Worm (Caenorhabditis elegans) whole organism, mixed stage, embryonic: Measurements from ENCODE around the gene scl-9.

Source experiments
- M03D4.4 ChIP-seq: sonication (generic microtip); optimal IDR thresholded peaks from 2 replicates; lab custom pipeline; 2017; ENCODE audit warnings: mild to moderate bottlenecking, missing genetic modification characterization, missing compliant biosample characterization
- bed-3 ChIP-seq: fragments of 200-800 bp; sonication (Bioruptor generic); optimal IDR thresholded peaks from 3 replicates; lab custom pipeline; 2018; ENCODE audit warnings: mild to moderate bottlenecking, missing genetic modification characterization, moderate library complexity, missing compliant biosample characterization
- blmp-1 ChIP-seq: fragments of 150-350 bp; optimal IDR thresholded peaks from 2 replicates; lab custom pipeline; 2014; ENCODE audit warnings: missing biosample characterization, missing genetic modification characterization
- ceh-39 ChIP-seq: fragments of 150-350 bp; optimal IDR thresholded peaks from 2 replicates; lab custom pipeline; 2014; ENCODE audit warnings: missing biosample characterization, missing genetic modification characterization
- ceh-43 ChIP-seq: fragments of 200-800 bp; sonication (Bioruptor generic); optimal IDR thresholded peaks from 2 replicates; lab custom pipeline; 2018; ENCODE audit warnings: mild to moderate bottlenecking, missing genetic modification characterization, moderate library complexity, missing compliant biosample characterization
- ceh-83 ChIP-seq: fragments of 200-800 bp; sonication (Bioruptor generic); optimal IDR thresholded peaks from 2 replicates; lab custom pipeline; 2018; ENCODE audit warnings: mild to moderate bottlenecking, missing genetic modification characterization, missing compliant biosample characterization
- ces-1 ChIP-seq: fragments of 150-350 bp; optimal IDR thresholded peaks from 2 replicates; lab custom pipeline; 2014; ENCODE audit warnings: missing biosample characterization, missing genetic modification reagents, missing genetic modification characterization
- drap-1 ChIP-seq: fragments of 200-800 bp; sonication (Bioruptor generic); optimal IDR thresholded peaks from 3 replicates; lab custom pipeline; 2018; ENCODE audit warnings: mild to moderate bottlenecking, missing genetic modification characterization, missing compliant biosample characterization
- elt-1 ChIP-seq: sonication (generic microtip); optimal IDR thresholded peaks from 2 replicates; lab custom pipeline; 2017; ENCODE audit warnings: missing genetic modification characterization, mild to moderate bottlenecking, missing compliant biosample characterization, antibody characterized with exemption, moderate library complexity, borderline replicate concordance; ENCODE audit not compliant: insufficient read depth
- flh-1 ChIP-seq: fragments of 200-800 bp; sonication (Bioruptor generic); optimal IDR thresholded peaks from 2 replicates; lab custom pipeline; 2018; ENCODE audit warnings: mild to moderate bottlenecking, missing genetic modification characterization, moderate library complexity, missing compliant biosample characterization
- ham-2 ChIP-seq: fragments of 200-800 bp; sonication (Bioruptor generic); optimal IDR thresholded peaks from 2 replicates; lab custom pipeline; 2018; ENCODE audit warnings: mild to moderate bottlenecking, missing genetic modification characterization, missing compliant biosample characterization
- hlh-1 ChIP-seq: fragments of 150-350 bp; optimal IDR thresholded peaks from 2 replicates; lab custom pipeline; 2014; ENCODE audit warnings: missing biosample characterization, missing genetic modification reagents, missing genetic modification characterization
- lin-13 ChIP-seq: fragments of 150-350 bp; optimal IDR thresholded peaks from 2 replicates; lab custom pipeline; 2014; ENCODE audit warnings: missing biosample characterization, missing genetic modification characterization
- lsy-2 ChIP-seq: fragments of 150-350 bp; optimal IDR thresholded peaks from 2 replicates; lab custom pipeline; 2014; ENCODE audit warnings: missing biosample characterization, missing genetic modification characterization
- mab-5 ChIP-seq: fragments of 150-350 bp; optimal IDR thresholded peaks from 2 replicates; lab custom pipeline; 2014; ENCODE audit warnings: missing biosample characterization, missing genetic modification characterization
- mls-2 ChIP-seq: sonication (generic microtip); optimal IDR thresholded peaks from 2 replicates; lab custom pipeline; 2016; ENCODE audit warnings: mild to moderate bottlenecking, missing genetic modification characterization, moderate library complexity, missing compliant biosample characterization
- nhr-12 ChIP-seq: fragments of 150-350 bp; optimal IDR thresholded peaks from 2 replicates; lab custom pipeline; 2014; ENCODE audit warnings: missing biosample characterization, missing genetic modification characterization
- nhr-2 ChIP-seq: fragments of 150-350 bp; optimal IDR thresholded peaks from 2 replicates; lab custom pipeline; 2014; ENCODE audit warnings: missing biosample characterization, missing genetic modification characterization
- nhr-237 ChIP-seq: fragments of 150-350 bp; optimal IDR thresholded peaks from 2 replicates; lab custom pipeline; 2014; ENCODE audit warnings: missing biosample characterization, missing genetic modification characterization
- nhr-28 ChIP-seq: fragments of 150-350 bp; optimal IDR thresholded peaks from 2 replicates; lab custom pipeline; 2014; ENCODE audit warnings: missing biosample characterization, missing genetic modification characterization
- nhr-76 ChIP-seq: sonication (generic microtip); optimal IDR thresholded peaks from 2 replicates; lab custom pipeline; 2017; ENCODE audit warnings: missing biosample characterization, missing genetic modification characterization
- pha-4 ChIP-seq: fragments of 150-350 bp; optimal IDR thresholded peaks from 2 replicates; lab custom pipeline; 2018; ENCODE audit warnings: missing biosample characterization, missing genetic modification reagents, missing genetic modification characterization
- sem-2 ChIP-seq: fragments of 200-800 bp; sonication (Bioruptor generic); optimal IDR thresholded peaks from 2 replicates; lab custom pipeline; 2018; ENCODE audit warnings: mild to moderate bottlenecking, missing genetic modification characterization, missing compliant biosample characterization
- sptf-1 ChIP-seq: sonication (generic microtip); optimal IDR thresholded peaks from 2 replicates; lab custom pipeline; 2017; ENCODE audit warnings: mild to moderate bottlenecking, missing genetic modification characterization, moderate library complexity, missing compliant biosample characterization
- tbx-8 ChIP-seq: fragments of 200-800 bp; sonication (Bioruptor generic); optimal IDR thresholded peaks from 2 replicates; lab custom pipeline; 2018; ENCODE audit warnings: mild to moderate bottlenecking, missing genetic modification characterization, moderate library complexity, missing compliant biosample characterization
- unc-120 ChIP-seq: sonication (generic microtip); optimal IDR thresholded peaks from 2 replicates; lab custom pipeline; 2017; ENCODE audit warnings: missing genetic modification characterization, missing compliant biosample characterization; ENCODE audit not compliant: poor library complexity, severe bottlenecking
- unc-39 ChIP-seq: fragments of 150-350 bp; optimal IDR thresholded peaks from 2 replicates; lab custom pipeline; 2014; ENCODE audit warnings: missing biosample characterization, missing genetic modification characterization
- unc-62 ChIP-seq: fragments of 150-350 bp; optimal IDR thresholded peaks from 2 replicates; lab custom pipeline; 2014; ENCODE audit warnings: missing biosample characterization, missing genetic modification reagents, missing genetic modification characterization
- zip-8 ChIP-seq: fragments of 150-350 bp; optimal IDR thresholded peaks from 2 replicates; lab custom pipeline; 2014; ENCODE audit warnings: missing biosample characterization, missing genetic modification characterization
- ztf-11 ChIP-seq: fragments of 150-350 bp; optimal IDR thresholded peaks from 2 replicates; lab custom pipeline; 2014; ENCODE audit warnings: missing biosample characterization, missing genetic modification characterization

scl-9 gene

ce11 chrIV:13038888-13039287 is 8.1 kb upstream of the scl-9 start, which contains the start of gene F49E11.2:
Gene F49E11.2 (minus strand): TSS chrIV:13038988.
- no peak for TF ChIP-seq bed-3 (GFP tag; lab: Kevin White, UChicago)
- TF ChIP-seq ceh-43 (GFP tag; lab: Kevin White, UChicago), result no peak
- no peak for TF ChIP-seq unc-120 (tag; lab: Kevin White, UChicago)
- no peak for TF ChIP-seq tbx-8 (GFP tag; lab: Kevin White, UChicago)
- no peak for TF ChIP-seq sptf-1
- no peak for TF ChIP-seq mab-5 (tag; lab: Kevin White, UChicago)
- no peak for TF ChIP-seq zip-8 (tag; lab: Kevin White, UChicago)
- no peak for TF ChIP-seq M03D4.4 (tag; lab: Kevin White, UChicago)
- TF ChIP-seq nhr-76 (tag; lab: Kevin White, UChicago), result no peak
- no peak for TF ChIP-seq blmp-1 (tag; lab: Kevin White, UChicago)
- TF ChIP-seq sem-2 (GFP tag; lab: Kevin White, UChicago), result no peak
- TF ChIP-seq unc-39, result no peak
- no peak for TF ChIP-seq ham-2
- no peak for TF ChIP-seq hlh-1 (tag; lab: Kevin White, UChicago)
- no peak for TF ChIP-seq nhr-2 (tag; lab: Kevin White, UChicago)
- TF ChIP-seq nhr-28 (tag; lab: Kevin White, UChicago), result no peak
- no peak for TF ChIP-seq ces-1 (GFP tag; lab: Kevin White, UChicago)
- TF ChIP-seq nhr-12, result no peak
- TF ChIP-seq ztf-11, result no peak

ce11 chrIV:13041486-13041885 is 5.5 kb upstream of the scl-9 start:
- TF ChIP-seq drap-1 (GFP tag; lab: Kevin White, UChicago), result no peak
- no peak for TF ChIP-seq ceh-39

DNA sequence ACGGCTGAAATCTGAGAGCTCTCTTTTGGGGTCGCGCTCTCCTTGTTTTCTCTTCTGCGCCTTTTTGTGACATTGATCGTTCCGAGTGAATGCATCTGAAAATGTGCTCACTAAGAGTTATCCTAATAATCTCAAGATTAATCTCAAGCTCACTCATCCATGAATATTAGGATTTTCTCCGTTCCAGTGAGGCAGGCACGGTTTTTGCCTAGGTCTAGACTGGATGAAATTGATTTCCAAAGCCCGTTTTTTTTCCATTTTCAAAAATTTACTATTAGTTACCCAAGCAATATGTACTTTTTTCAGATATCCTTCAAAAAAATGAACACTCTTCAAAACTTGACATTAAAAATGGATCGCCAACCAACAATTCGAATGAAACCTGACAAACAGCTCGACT is 4.9 kb upstream of the scl-9 start, which contains the start of gene amt-2:
amt-2 (plus strand) TSS at position 301 of the 400 bp plus-strand sequence.
- TF ChIP-seq bed-3 (GFP tag; lab: Kevin White, UChicago) (no peak), lsy-2 (tag; lab: Kevin White, UChicago) (no peak), nhr-28 (tag; lab: Kevin White, UChicago) (no peak), mab-5 (tag; lab: Kevin White, UChicago) (no peak), M03D4.4 (tag; lab: Kevin White, UChicago) (no peak), nhr-237 (no peak), ceh-39 (no peak), zip-8 (tag; lab: Kevin White, UChicago) (no peak), drap-1 (GFP tag; lab: Kevin White, UChicago) (no peak)

DNA sequence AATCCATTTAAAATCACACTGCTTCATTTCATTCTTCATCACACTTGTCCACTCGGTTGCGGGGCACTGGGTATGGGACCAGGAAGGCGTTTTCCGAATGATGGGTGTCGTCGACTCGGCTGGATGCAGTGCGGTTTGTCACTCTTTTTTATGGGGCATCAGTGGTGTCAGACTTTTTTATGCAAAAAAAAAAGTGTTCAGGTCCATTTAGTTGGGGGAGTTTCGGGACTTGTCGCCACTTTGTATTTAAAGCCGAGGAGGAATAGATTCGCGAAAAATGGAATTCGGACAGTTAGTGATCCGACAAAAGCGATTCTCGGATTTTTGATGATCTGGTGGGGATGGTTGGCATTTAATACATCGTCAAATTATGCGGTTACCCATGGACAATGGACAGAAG is 2.0 kb upstream of the scl-9 start:
- TF ChIP-seq nhr-28 (tag; lab: Kevin White, UChicago) (no peak), sptf-1 (no peak), flh-1 (no peak), lin-13 (tag; lab: Kevin White, UChicago) (no peak), ceh-83 (GFP tag; lab: Kevin White, UChicago) (no peak), M03D4.4 (tag; lab: Kevin White, UChicago) (no peak), unc-62 (GFP tag; lab: Kevin White, UChicago) (no peak), mls-2 (tag; lab: Kevin White, UChicago) (no peak), lsy-2 (tag; lab: Kevin White, UChicago) (no peak), nhr-2 (tag; lab: Kevin White, UChicago) (no peak), nhr-12 (no peak), unc-120 (tag; lab: Kevin White, UChicago) (no peak), zip-8 (tag; lab: Kevin White, UChicago) (no peak), drap-1 (GFP tag; lab: Kevin White, UChicago) (no peak), elt-1 (tag; lab: Kevin White, UChicago) (no peak)

- TF ChIP-seq nhr-76 (tag; lab: Kevin White, UChicago) (no peak), flh-1 (no peak), unc-120 (tag; lab: Kevin White, UChicago) (no peak), ceh-39 (no peak), ztf-11 (no peak), ham-2 (no peak), ceh-43 (GFP tag; lab: Kevin White, UChicago) (no peak), M03D4.4 (tag; lab: Kevin White, UChicago) (no peak), pha-4 (tag; lab: Kevin White, UChicago) (no peak)
These were observed 1.2 kb downstream of the scl-9 start, which contains the start of gene scl-10 for ce11 chrIV:13048157-13048556. Gene scl-10 (plus strand): TSS chrIV:13048457.
